Fruit fly (Drosophila melanogaster): ENCODE data around the gene her.

her gene

DNA sequence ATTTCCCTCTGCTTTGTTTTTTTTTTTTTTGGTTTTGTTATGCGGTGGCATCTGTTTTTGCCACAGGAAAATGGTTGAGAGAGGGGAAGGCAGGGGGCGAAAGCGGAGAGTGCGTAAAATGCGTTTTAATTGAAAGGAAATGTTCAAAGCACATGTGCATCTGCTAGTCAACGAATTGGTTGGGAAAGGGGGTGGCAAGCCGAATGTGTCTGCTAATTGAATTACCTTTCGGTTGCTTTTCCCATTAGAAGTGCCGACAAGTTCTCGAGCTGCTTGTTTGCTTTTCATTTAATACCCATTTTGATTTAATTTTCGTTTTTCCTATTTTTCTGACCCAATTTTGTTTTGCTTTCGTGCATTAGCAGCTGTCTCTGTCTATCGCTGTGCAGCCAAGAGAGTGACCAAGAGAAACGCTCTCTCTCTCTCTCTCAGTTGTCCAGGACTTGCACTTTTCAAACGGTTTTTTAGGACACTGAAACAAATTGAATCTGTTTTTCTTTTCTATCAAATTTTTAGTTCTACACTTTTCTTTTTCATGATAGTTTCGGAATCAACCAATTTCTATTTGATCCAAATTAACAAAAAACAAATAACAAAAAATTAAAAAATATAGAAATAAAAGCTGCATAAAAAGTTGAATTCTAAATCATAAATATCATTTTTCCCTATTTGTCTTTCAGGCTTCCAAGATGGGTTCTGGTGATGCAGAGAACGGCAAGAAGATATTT is 41.6 kb downstream of the her start (continued):
- 0 out of 2 replicates have a peak, but pooled peaks have one; percentile 14 for TF ChIP-seq Gug (GFP tag; IDR thresholded peaks at IDR 0.05)
- TF ChIP-seq Sox102F (GFP tag; optimal IDR thresholded peaks at IDR 0.05) = no peak
- no peak for TF ChIP-seq acj6 (GFP tag; optimal IDR thresholded peaks at IDR 0.05)
- peak; percentile 26 for TF ChIP-seq Eip78C (GFP tag)
- TF ChIP-seq CG6808 (GFP tag; optimal IDR thresholded peaks at IDR 0.05) = no peak
- no peak for TF ChIP-seq CG34406 (GFP tag; optimal IDR thresholded peaks at IDR 0.05)
- TF ChIP-seq achi (GFP tag; optimal IDR thresholded peaks at IDR 0.05) = no peak
- no peak for TF ChIP-seq cyc (GFP tag; optimal IDR thresholded peaks at IDR 0.05)
- no peak for TF ChIP-seq CG11762 (GFP tag; optimal IDR thresholded peaks at IDR 0.05; ENCODE audit: insufficient read depth)

DNA sequence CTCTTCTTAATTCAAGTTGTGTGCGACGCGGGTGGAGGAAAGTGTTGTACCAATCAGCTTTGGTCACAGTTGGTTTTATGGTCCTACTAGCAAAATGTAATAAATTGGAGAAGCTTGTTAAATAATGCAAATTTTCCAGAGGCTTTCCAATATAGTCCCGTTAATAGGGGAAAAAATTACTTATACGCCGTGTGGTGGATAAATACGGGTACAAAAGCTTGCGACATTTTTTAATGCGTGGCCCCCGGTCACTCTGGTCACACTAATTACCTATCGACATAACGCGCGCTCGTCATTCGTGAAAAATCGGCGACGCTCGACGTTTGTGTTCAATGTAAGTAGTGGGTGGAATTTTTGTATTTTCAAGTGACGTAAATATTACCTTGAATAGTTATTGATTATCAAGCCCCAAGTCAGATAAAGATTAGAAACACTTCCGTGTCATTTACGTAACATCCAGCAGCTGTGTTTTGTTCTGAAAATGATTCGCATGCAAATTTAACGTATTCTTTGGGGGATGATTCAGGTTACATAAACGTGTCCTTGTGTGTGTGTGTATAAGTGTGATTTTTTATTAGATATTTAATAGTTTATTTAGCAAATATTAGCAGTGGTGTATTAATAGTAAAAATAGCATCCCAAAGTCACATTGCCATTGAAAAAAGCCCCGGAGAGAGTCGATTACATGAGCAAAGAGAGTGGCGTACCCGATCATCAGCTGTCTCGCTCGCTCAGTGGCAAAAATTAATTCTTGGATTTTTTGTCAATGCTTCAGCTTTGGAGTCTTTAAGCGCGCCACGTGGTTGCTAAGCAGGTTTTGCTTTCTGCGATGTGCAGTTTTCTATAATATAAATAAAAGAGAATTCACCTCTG is 42.9 kb downstream of the her start, which contains the start of gene Cyt-c-p:
TSS of gene Cyt-c-p (plus strand) at position 290 of the 873 bp plus-strand sequence.
- peak; percentile 0 for TF ChIP-seq CG1621 (tag; optimal IDR thresholded peaks at IDR 0.05)
- peak; percentile 11 for TF ChIP-seq Eip75B (GFP tag; optimal IDR thresholded peaks at IDR 0.05)
- no peak for TF ChIP-seq Ets21C (GFP tag; optimal IDR thresholded peaks at IDR 0.05)
- peak; percentile 35 for TF ChIP-seq fkh (GFP tag; optimal IDR thresholded peaks at IDR 0.05)
- TF ChIP-seq pdm3 (GFP tag; optimal IDR thresholded peaks at IDR 0.05) = no peak
- TF ChIP-seq CG11294 (GFP tag; IDR thresholded peaks at IDR 0.05) = no peak
- TF ChIP-seq Hr38 (GFP tag; optimal IDR thresholded peaks at IDR 0.05) = no peak
- TF ChIP-seq CG11902 (GFP tag; optimal IDR thresholded peaks at IDR 0.05) = no peak
- no peak for TF ChIP-seq CG4318 (GFP tag; optimal IDR thresholded peaks at IDR 0.05)
- TF ChIP-seq Sox14 (GFP tag; optimal IDR thresholded peaks at IDR 0.05) = peak; percentile 17
- TF ChIP-seq dsx (GFP tag; optimal IDR thresholded peaks at IDR 0.05; ENCODE audit: poor library complexity, severe bottlenecking) = peak; percentile 8
- peak; percentile 1 for TF ChIP-seq CG6854 (GFP tag; optimal IDR thresholded peaks at IDR 0.05)
- TF ChIP-seq Eip78C (GFP tag) = peak; percentile 84
- TF ChIP-seq esn (GFP tag; optimal IDR thresholded peaks at IDR 0.05) = peak; percentile 21
- TF ChIP-seq vri (GFP tag; optimal IDR thresholded peaks at IDR 0.05) = peak; percentile 75

DNA sequence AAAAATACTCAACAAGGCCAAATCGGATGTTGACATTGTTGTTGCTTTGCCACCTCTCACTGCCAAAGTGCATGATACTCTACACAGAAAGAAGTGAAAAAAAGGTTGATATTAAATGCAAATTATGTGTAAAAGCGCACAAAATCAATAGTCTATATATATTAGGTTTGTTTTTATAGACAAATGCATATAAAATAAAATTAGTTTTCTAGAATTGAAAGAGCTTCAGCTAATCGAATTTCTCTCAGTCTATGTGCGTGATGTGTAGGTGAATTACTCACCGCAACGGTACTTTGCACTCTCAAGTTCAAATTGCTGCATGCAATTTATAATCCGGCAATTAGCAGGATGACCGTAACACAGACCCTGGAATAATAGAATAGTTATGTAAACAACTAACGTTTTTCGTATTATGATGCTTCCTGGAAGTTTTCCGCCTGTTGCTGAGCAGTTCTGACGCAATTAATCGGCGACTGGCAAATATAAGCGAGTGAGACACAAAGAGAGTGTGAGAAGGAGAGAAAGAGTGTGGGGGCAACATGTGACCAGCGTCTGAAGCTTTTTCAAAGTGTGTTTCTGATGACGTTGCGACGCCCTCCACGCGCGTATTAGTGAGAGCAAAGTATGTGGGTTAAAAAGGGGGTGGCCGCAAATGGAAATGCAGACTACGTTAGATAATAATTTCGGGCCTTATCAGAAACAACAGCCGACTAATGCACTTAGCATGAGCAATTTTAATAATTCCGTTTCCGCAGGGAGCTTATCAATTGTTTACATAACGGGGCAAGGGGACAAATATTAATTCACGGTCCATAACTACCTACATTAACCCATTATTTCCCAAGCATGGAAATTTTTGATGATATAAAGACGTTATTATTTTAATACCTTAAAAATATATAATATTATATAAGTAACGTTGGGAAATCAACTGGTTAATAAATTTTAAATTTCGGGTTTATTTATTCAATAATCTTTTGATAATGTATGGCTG is 44.0 kb downstream of the her start:
- TF ChIP-seq pdm3 (GFP tag; optimal IDR thresholded peaks at IDR 0.05) (peak; percentile 96), Sox14 (GFP tag; optimal IDR thresholded peaks at IDR 0.05) (peak; percentile 93), CG6854 (GFP tag; optimal IDR thresholded peaks at IDR 0.05) (peak; percentile 85), net (GFP tag; optimal IDR thresholded peaks at IDR 0.05) (peak; percentile 97), Eip75B (GFP tag; optimal IDR thresholded peaks at IDR 0.05) (peak; percentile 97), CG6792 (GFP tag; optimal IDR thresholded peaks at IDR 0.05) (peak; percentile 94), svp (GFP tag) (peak; percentile 99), topi (GFP tag; optimal IDR thresholded peaks at IDR 0.05) (peak; percentile 98), CG6276 (GFP tag; optimal IDR thresholded peaks at IDR 0.05) (peak; percentile 86), Ets21C (GFP tag; optimal IDR thresholded peaks at IDR 0.05) (peak; percentile 92), CG1621 (tag; optimal IDR thresholded peaks at IDR 0.05) (peak; percentile 87), Hr4 (GFP tag; optimal IDR thresholded peaks at IDR 0.05) (peak; percentile 97), esn (GFP tag; optimal IDR thresholded peaks at IDR 0.05) (peak; percentile 98), spab (GFP tag; optimal IDR thresholded peaks at IDR 0.05) (peak; percentile 92), CG34406 (GFP tag; optimal IDR thresholded peaks at IDR 0.05) (peak; percentile 97), CG16779 (tag; optimal IDR thresholded peaks at IDR 0.05) (peak; percentile 82), Met (GFP tag; optimal IDR thresholded peaks at IDR 0.05) (peak; percentile 98), acj6 (GFP tag; optimal IDR thresholded peaks at IDR 0.05) (peak; percentile 96), Eip93F (GFP tag; optimal IDR thresholded peaks at IDR 0.05) (peak; percentile 95), CG4318 (GFP tag; optimal IDR thresholded peaks at IDR 0.05) (no peak), CG3919 (GFP tag; optimal IDR thresholded peaks at IDR 0.05) (peak; percentile 98), CG7368 (GFP tag; optimal IDR thresholded peaks at IDR 0.05) (peak; percentile 96), Hr38 (GFP tag; optimal IDR thresholded peaks at IDR 0.05) (no peak), Sox102F (GFP tag; optimal IDR thresholded peaks at IDR 0.05) (peak; percentile 96), fd85E (GFP tag; optimal IDR thresholded peaks at IDR 0.05) (peak; percentile 84), fkh (GFP tag; optimal IDR thresholded peaks at IDR 0.05) (peak; percentile 49), CG11902 (GFP tag; optimal IDR thresholded peaks at IDR 0.05) (peak; percentile 94), achi (GFP tag; optimal IDR thresholded peaks at IDR 0.05) (peak; percentile 97), CG6163 (GFP tag; IDR thresholded peaks at IDR 0.05) (peak; percentile 97), Sox15 (GFP tag; optimal IDR thresholded peaks at IDR 0.05) (peak; percentile 92), CG3032 (tag; optimal IDR thresholded peaks at IDR 0.05) (peak; percentile 94)
